Worm (Caenorhabditis elegans): ENCODE data around the gene Y17G9B.2.
A peak's percentile ranks its signal among the peaks of the same experiment; 100 is the strongest.

Gene Y17G9B.2

ce11 chrIV:4811863-4812262, 47.9 kb downstream of the Y17G9B.2 start, which contains the start of gene srw-95 (continued):
- TF ChIP-seq egl-44 (GFP tag; IDR thresholded peaks at IDR 0.05), result no peak
- no peak for TF ChIP-seq pbrm-1 (GFP tag; IDR thresholded peaks at IDR 0.05)
- TF ChIP-seq hrde-1 (tag; optimal IDR thresholded peaks at IDR 0.05; ENCODE audit: borderline replicate concordance), result peak; percentile 53
- 0 out of 2 replicates have a peak, but pooled peaks have one; percentile 18 for TF ChIP-seq lin-26 (GFP tag; IDR thresholded peaks at IDR 0.05)
- TF ChIP-seq rcor-1 (GFP tag; IDR thresholded peaks at IDR 0.05), result peak; percentile 50; the same call in 1 of the 2 replicates
- TF ChIP-seq aptf-3 (GFP tag; IDR thresholded peaks at IDR 0.05), result no peak
- TF ChIP-seq B0035.1 (tag; optimal IDR thresholded peaks at IDR 0.05), result no peak
- TF ChIP-seq fkh-3 (tag; optimal IDR thresholded peaks at IDR 0.05), result no peak
- TF ChIP-seq mcd-1 (GFP tag; IDR thresholded peaks at IDR 0.05), result peak; percentile 28; the same call in 1 of the 2 replicates
- peak; percentile 5 for TF ChIP-seq unc-130 (GFP tag; optimal IDR thresholded peaks at IDR 0.05)
- TF ChIP-seq snpc-1.1 (tag; optimal IDR thresholded peaks at IDR 0.05; ENCODE audit: insufficient read depth), result peak; percentile 24
- peak; percentile 19 for TF ChIP-seq snpc-1.3 (tag; optimal IDR thresholded peaks at IDR 0.05; ENCODE audit: insufficient read depth)

ce11 chrIV:4814185-4814584, 50.2 kb downstream of the Y17G9B.2 start, which contains the start of gene srw-94:
Gene srw-94, plus strand, starts transcription at chrIV:4814485.
- TF ChIP-seq xnd-1 (tag; optimal IDR thresholded peaks at IDR 0.05) (no peak), let-607 (tag; optimal IDR thresholded peaks at IDR 0.05) (no peak), unc-130 (GFP tag; optimal IDR thresholded peaks at IDR 0.05) (no peak)

Data from whole organism, young adult.